Worm (Caenorhabditis elegans) whole organism, midembryonic: ENCODE results near the gene idhb-1.

ENCODE experiments used
- klf-2 ChIP-seq: fragments of 200-800 bp; sonication (Bioruptor generic); conservative IDR thresholded peaks from 2 replicates; pipeline ENCODE4 v1.3.6; 2022; ENCODE audit warnings: missing genetic modification reagents, missing genetic modification characterization, missing compliant biosample characterization
- med-1 ChIP-seq: sonication (generic microtip); optimal IDR thresholded peaks from 2 replicates; lab custom pipeline; 2017; ENCODE audit warnings: missing genetic modification characterization, mild to moderate bottlenecking, missing compliant biosample characterization, antibody characterized with exemption, missing genetic modification reagents; ENCODE audit not compliant: insufficient read depth
- ztf-29 ChIP-seq: fragments of 200-800 bp; sonication (Bioruptor generic); IDR thresholded peaks from 2 replicates; pipeline ENCODE4 v1.3.6; 2022; ENCODE audit warnings: missing genetic modification reagents, missing genetic modification characterization, missing compliant biosample characterization

ce11 chrX:14141344-14141841 is 32.5 kb downstream of the idhb-1 start:
- TF ChIP-seq ztf-29, result no peak
- TF ChIP-seq med-1, result no peak
- no peak for TF ChIP-seq klf-2 (GFP tag; lab: Robert Waterston, UW)
